Fruit fly (Drosophila melanogaster): Measurements from ENCODE around the gene mRpL11.

mRpL11 gene

dm6 chr3R:14486469-14486868, 25.2 kb upstream of the mRpL11 start (continued):
- TF ChIP-seq Neu2 (GFP tag; optimal IDR thresholded peaks at IDR 0.05; ENCODE audit: borderline replicate concordance), result no peak
- no peak for TF ChIP-seq ab (GFP tag; optimal IDR thresholded peaks at IDR 0.05)
- TF ChIP-seq CG10979 (tag; optimal IDR thresholded peaks at IDR 0.05), result peak; percentile 20
- TF ChIP-seq gt (GFP tag; IDR thresholded peaks at IDR 0.05), result no peak
- no peak for TF ChIP-seq da (GFP tag; optimal IDR thresholded peaks at IDR 0.05)
- TF ChIP-seq Hey (tag; optimal IDR thresholded peaks at IDR 0.05), result no peak
- no peak for TF ChIP-seq Nf-YA (GFP tag; IDR thresholded peaks at IDR 0.05)
- no peak for TF ChIP-seq CG6254 (GFP tag; optimal IDR thresholded peaks at IDR 0.05)
- TF ChIP-seq CG15514 (GFP tag; optimal IDR thresholded peaks at IDR 0.05), result no peak
- TF ChIP-seq chif (GFP tag; optimal IDR thresholded peaks at IDR 0.05), result no peak
- TF ChIP-seq gro (GFP tag; optimal IDR thresholded peaks at IDR 0.05), result no peak
- TF ChIP-seq run (tag; optimal IDR thresholded peaks at IDR 0.05), result no peak
- TF ChIP-seq cas (GFP tag; IDR thresholded peaks at IDR 0.05), result no peak
- TF ChIP-seq CG2199 (GFP tag; IDR thresholded peaks at IDR 0.05), result no peak
- no peak for TF ChIP-seq mirr (GFP tag; optimal IDR thresholded peaks at IDR 0.05)
- TF ChIP-seq CG6689 (GFP tag; IDR thresholded peaks at IDR 0.05), result no peak
- TF ChIP-seq CG2712 (tag; optimal IDR thresholded peaks at IDR 0.05), result peak; percentile 32
- TF ChIP-seq Myb (GFP tag; optimal IDR thresholded peaks at IDR 0.05), result no peak
- no peak for TF ChIP-seq dmrt99B (tag; optimal IDR thresholded peaks at IDR 0.05)
- TF ChIP-seq peb (GFP tag; IDR thresholded peaks at IDR 0.05), result no peak
- TF ChIP-seq unpg (GFP tag; optimal IDR thresholded peaks at IDR 0.05), result peak; percentile 4
- TF ChIP-seq CHES-1-like (GFP tag; optimal IDR thresholded peaks at IDR 0.05), result no peak
- no peak for TF ChIP-seq CG16815 (GFP tag; optimal IDR thresholded peaks at IDR 0.05)
- no peak for TF ChIP-seq onecut (GFP tag; IDR thresholded peaks at IDR 0.05)
- no peak for TF ChIP-seq chinmo (GFP tag; IDR thresholded peaks at IDR 0.05; ENCODE audit: partially characterized antibody)
- TF ChIP-seq ro (GFP tag; IDR thresholded peaks at IDR 0.05), result no peak
- TF ChIP-seq CoRest (tag; optimal IDR thresholded peaks at IDR 0.05), result peak; percentile 3
- TF ChIP-seq Bteb2 (GFP tag; optimal IDR thresholded peaks at IDR 0.05), result no peak
- no peak for TF ChIP-seq Bgb (GFP tag; IDR thresholded peaks at IDR 0.05; ENCODE audit: partially characterized antibody)
- TF ChIP-seq CG10431 (GFP tag; optimal IDR thresholded peaks at IDR 0.05), result no peak
- peak; percentile 31; the same call in 1 of the 2 replicates for TF ChIP-seq CG31441 (GFP tag; IDR thresholded peaks at IDR 0.05)
- TF ChIP-seq ewg (GFP tag; optimal IDR thresholded peaks at IDR 0.05), result no peak
- TF ChIP-seq NC2β (GFP tag; optimal IDR thresholded peaks at IDR 0.05), result no peak
- TF ChIP-seq CG1832 (GFP tag; optimal IDR thresholded peaks at IDR 0.05), result no peak
- TF ChIP-seq CG31365 (tag; optimal IDR thresholded peaks at IDR 0.05), result no peak
- TF ChIP-seq CG18262 (tag; optimal IDR thresholded peaks at IDR 0.05), result peak; percentile 14
- TF ChIP-seq CG11723 (GFP tag; optimal IDR thresholded peaks at IDR 0.05), result no peak
- TF ChIP-seq Hr51 (GFP tag; optimal IDR thresholded peaks at IDR 0.05), result peak in 1 of 2 experiments; percentile 17
- no peak for TF ChIP-seq gce (GFP tag; IDR thresholded peaks at IDR 0.05)
- peak; percentile 38 for TF ChIP-seq CG11504 (tag; optimal IDR thresholded peaks at IDR 0.05)
- TF ChIP-seq Drgx (GFP tag; IDR thresholded peaks at IDR 0.05), result peak; percentile 64
- no peak for TF ChIP-seq CG32767 (GFP tag; IDR thresholded peaks at IDR 0.05)
- no peak for TF ChIP-seq CG2116 (GFP tag; optimal IDR thresholded peaks at IDR 0.05)
- TF ChIP-seq h (optimal IDR thresholded peaks at IDR 0.05), result no peak
- no peak for TF ChIP-seq luna (GFP tag; optimal IDR thresholded peaks at IDR 0.05)
- TF ChIP-seq fd96Cb (tag; optimal IDR thresholded peaks at IDR 0.05), result peak; percentile 12
- TF ChIP-seq CG17359 (tag; optimal IDR thresholded peaks at IDR 0.05), result peak; percentile 8
- no peak for TF ChIP-seq Hr39 (optimal IDR thresholded peaks at IDR 0.05)
- peak; percentile 39; the same call in 1 of the 3 replicates for TF ChIP-seq row (GFP tag; IDR thresholded peaks at IDR 0.05)
- TF ChIP-seq wor (GFP tag; IDR thresholded peaks at IDR 0.05), result no peak
- TF ChIP-seq Sox100B (GFP tag; optimal IDR thresholded peaks at IDR 0.05), result no peak
- no peak for TF ChIP-seq CG4730 (GFP tag; IDR thresholded peaks at IDR 0.05)

All from whole organism, embryonic.